5 worm cellular contexts compared by ENCODE assay signal in genomic region chrIII:11467631-11468481, ce11.
TF ChIP-seq lines count a peak whose summit lies in the region.

No protein-coding gene starts in this region.

TF ChIP-seq in whole organism, L1 larva, 84 proteins besides CTCF, POLR2A, EP300 and RAD21:
- TF ChIP-seq irx-1 (tag; optimal IDR thresholded peaks at IDR 0.05; lab: Kevin White, UChicago) (no peak), dpl-1 (GFP tag; optimal IDR thresholded peaks at IDR 0.05; lab: Kevin White, UChicago) (no peak), egl-13 (tag; optimal IDR thresholded peaks at IDR 0.05; lab: Kevin White, UChicago) (no peak), aly-2 (tag; optimal IDR thresholded peaks at IDR 0.05; lab: Kevin White, UChicago) (no peak), nhr-77 (tag; optimal IDR thresholded peaks at IDR 0.05; lab: Kevin White, UChicago) (peak; percentile 13), ceh-82 (tag; optimal IDR thresholded peaks at IDR 0.05; lab: Kevin White, UChicago) (peak in 2 of 3 experiments; percentile 22 to 26), snu-23 (GFP tag; optimal IDR thresholded peaks at IDR 0.05; lab: Kevin White, UChicago) (no peak), efl-1 (optimal IDR thresholded peaks at IDR 0.05; lab: Kevin White, UChicago) (no peak), efl-1 (GFP tag; optimal IDR thresholded peaks at IDR 0.05 in 1 of 2; lab: Kevin White, UChicago) (peak in 1 of 2 experiments; percentile 90), ceh-8 (GFP tag; optimal IDR thresholded peaks at IDR 0.05; lab: Kevin White, UChicago) (peak; percentile 93), nhr-85 (tag; lab: Kevin White, UChicago) (peak; percentile 68), ama-1 (optimal IDR thresholded peaks at IDR 0.05; lab: Kevin White, UChicago) (no peak), nhr-71 (tag; optimal IDR thresholded peaks at IDR 0.05; lab: Kevin White, UChicago) (no peak), lin-14 (GFP tag; optimal IDR thresholded peaks at IDR 0.05; lab: Kevin White, UChicago) (peak; percentile 55), xbp-1 (tag; optimal IDR thresholded peaks at IDR 0.05; lab: Kevin White, UChicago) (no peak)

TF ChIP-seq in whole organism, L3 larva, 47 proteins besides CTCF, POLR2A, EP300 and RAD21:
- TF ChIP-seq nhr-23 (tag; optimal IDR thresholded peaks at IDR 0.05; lab: Kevin White, UChicago) (peak; percentile 57), hmg-11 (tag; optimal IDR thresholded peaks at IDR 0.05; lab: Kevin White, UChicago) (peak; percentile 45), ztf-11 (tag; optimal IDR thresholded peaks at IDR 0.05; lab: Kevin White, UChicago) (no peak), pqm-1 (tag; optimal IDR thresholded peaks at IDR 0.05; lab: Kevin White, UChicago) (no peak), sea-2 (GFP tag; optimal IDR thresholded peaks at IDR 0.05; lab: Kevin White, UChicago) (no peak), pha-4 (tag; optimal IDR thresholded peaks at IDR 0.05; lab: Kevin White, UChicago) (peak; percentile 20), unc-62 (GFP tag; optimal IDR thresholded peaks at IDR 0.05; lab: Kevin White, UChicago) (no peak), eor-1 (tag; optimal IDR thresholded peaks at IDR 0.05; lab: Kevin White, UChicago) (no peak), nfya-1 (tag; optimal IDR thresholded peaks at IDR 0.05; lab: Kevin White, UChicago; ENCODE audit: insufficient read depth) (peak; percentile 5)

TF ChIP-seq in whole organism, early embryonic, 17 proteins besides CTCF, POLR2A, EP300 and RAD21:
- no peak for TF ChIP-seq tbx-37 (GFP tag; conservative IDR thresholded peaks at IDR 0.05; lab: Robert Waterston, UW)
- TF ChIP-seq sea-1 (GFP tag; conservative IDR thresholded peaks at IDR 0.05; lab: Robert Waterston, UW), result 0 out of 2 replicates have a peak, but pooled peaks have one; percentile 17
- TF ChIP-seq hmg-4 (GFP tag; optimal IDR thresholded peaks at IDR 0.05; lab: Kevin White, UChicago), result peak; percentile 35
- TF ChIP-seq scrt-1 (GFP tag; IDR thresholded peaks at IDR 0.05; lab: Robert Waterston, UW), result 0 out of 2 replicates have a peak, but pooled peaks have one; percentile 31

TF ChIP-seq in whole organism, midembryonic, 9 proteins besides CTCF, POLR2A, EP300 and RAD21:
- no peak for TF ChIP-seq ztf-29 (GFP tag; IDR thresholded peaks at IDR 0.05; lab: Robert Waterston, UW)
- TF ChIP-seq ref-1 (GFP tag; conservative IDR thresholded peaks at IDR 0.05; lab: Robert Waterston, UW), result no peak
- no peak for TF ChIP-seq klf-2 (GFP tag; conservative IDR thresholded peaks at IDR 0.05; lab: Robert Waterston, UW)
- TF ChIP-seq ztf-23 (GFP tag; IDR thresholded peaks at IDR 0.05; lab: Robert Waterston, UW), result peak; percentile 54; the same call in 1 of the 2 replicates
- no peak for TF ChIP-seq cog-1 (tag; optimal IDR thresholded peaks at IDR 0.05; lab: Kevin White, UChicago)
- TF ChIP-seq med-1 (GFP tag; optimal IDR thresholded peaks at IDR 0.05; lab: Kevin White, UChicago; ENCODE audit: insufficient read depth), result peak; percentile 10
- TF ChIP-seq flt-1 (GFP tag; IDR thresholded peaks at IDR 0.05; lab: Robert Waterston, UW), result peak; percentile 25; the same call in 1 of the 2 replicates
- TF ChIP-seq T22C8.4 (GFP tag; IDR thresholded peaks at IDR 0.05; lab: Robert Waterston, UW), result no peak
- TF ChIP-seq tab-1 (GFP tag; IDR thresholded peaks at IDR 0.05; lab: Robert Waterston, UW), result no peak
TF ChIP-seq in whole organism, midembryonic: peak in this region for 3.

TF ChIP-seq in whole organism, young adult, 124 proteins besides CTCF, POLR2A, EP300 and RAD21:
- TF ChIP-seq zfh-2 (GFP tag; conservative IDR thresholded peaks at IDR 0.05; lab: Robert Waterston, UW), result peak; percentile 97
- no peak for TF ChIP-seq cebp-1 (GFP tag; IDR thresholded peaks at IDR 0.05; lab: Robert Waterston, UW)
- peak; percentile 32 for TF ChIP-seq cebp-1 (tag; optimal IDR thresholded peaks at IDR 0.05; lab: Kevin White, UChicago)
- peak; percentile 18; the same call in 1 of the 2 replicates for TF ChIP-seq hmg-1.2 (GFP tag; IDR thresholded peaks at IDR 0.05; lab: Robert Waterston, UW)
- no peak for TF ChIP-seq lin-26 (GFP tag; IDR thresholded peaks at IDR 0.05; lab: Robert Waterston, UW)
- no peak for TF ChIP-seq Y67H2A.10 (GFP tag; conservative IDR thresholded peaks at IDR 0.05; lab: Robert Waterston, UW)
- no peak for TF ChIP-seq K11D2.4 (GFP tag; IDR thresholded peaks at IDR 0.05; lab: Robert Waterston, UW)
- TF ChIP-seq bed-1 (GFP tag; IDR thresholded peaks at IDR 0.05; lab: Robert Waterston, UW), result no peak
- TF ChIP-seq egrh-3 (GFP tag; IDR thresholded peaks at IDR 0.05; lab: Robert Waterston, UW), result peak; percentile 99
- TF ChIP-seq dpl-1 (GFP tag; optimal IDR thresholded peaks at IDR 0.05; lab: Kevin White, UChicago), result no peak
- no peak for TF ChIP-seq let-607 (tag; optimal IDR thresholded peaks at IDR 0.05; lab: Kevin White, UChicago)
- peak; percentile 18; the same call in 1 of the 2 replicates for TF ChIP-seq dox-1 (GFP tag; IDR thresholded peaks at IDR 0.05; lab: Robert Waterston, UW)
- TF ChIP-seq snpc-1.1 (tag; optimal IDR thresholded peaks at IDR 0.05; lab: Kevin White, UChicago; ENCODE audit: insufficient read depth), result no peak
- no peak for TF ChIP-seq madf-8 (GFP tag; conservative IDR thresholded peaks at IDR 0.05; lab: Robert Waterston, UW)
- TF ChIP-seq lag-1 (GFP tag; IDR thresholded peaks at IDR 0.05; lab: Robert Waterston, UW), result no peak
- peak; percentile 65 for TF ChIP-seq mcd-1 (GFP tag; IDR thresholded peaks at IDR 0.05; lab: Robert Waterston, UW)
- no peak for TF ChIP-seq ceh-79 (tag; optimal IDR thresholded peaks at IDR 0.05; lab: Kevin White, UChicago)
- 0 out of 2 replicates have a peak, but pooled peaks have one; percentile 19 for TF ChIP-seq cebp-2 (GFP tag; IDR thresholded peaks at IDR 0.05; lab: Robert Waterston, UW)
- no peak for TF ChIP-seq tbp1 (GFP tag; optimal IDR thresholded peaks at IDR 0.05; lab: Kevin White, UChicago)
- TF ChIP-seq T26A5.8 (tag; optimal IDR thresholded peaks at IDR 0.05; lab: Kevin White, UChicago), result no peak
